Fruit fly (Drosophila melanogaster): Measurements from ENCODE around the gene CG12105.
A peak's percentile ranks its signal among the peaks of the same experiment; 100 is the strongest.

The CG12105 gene

DNA sequence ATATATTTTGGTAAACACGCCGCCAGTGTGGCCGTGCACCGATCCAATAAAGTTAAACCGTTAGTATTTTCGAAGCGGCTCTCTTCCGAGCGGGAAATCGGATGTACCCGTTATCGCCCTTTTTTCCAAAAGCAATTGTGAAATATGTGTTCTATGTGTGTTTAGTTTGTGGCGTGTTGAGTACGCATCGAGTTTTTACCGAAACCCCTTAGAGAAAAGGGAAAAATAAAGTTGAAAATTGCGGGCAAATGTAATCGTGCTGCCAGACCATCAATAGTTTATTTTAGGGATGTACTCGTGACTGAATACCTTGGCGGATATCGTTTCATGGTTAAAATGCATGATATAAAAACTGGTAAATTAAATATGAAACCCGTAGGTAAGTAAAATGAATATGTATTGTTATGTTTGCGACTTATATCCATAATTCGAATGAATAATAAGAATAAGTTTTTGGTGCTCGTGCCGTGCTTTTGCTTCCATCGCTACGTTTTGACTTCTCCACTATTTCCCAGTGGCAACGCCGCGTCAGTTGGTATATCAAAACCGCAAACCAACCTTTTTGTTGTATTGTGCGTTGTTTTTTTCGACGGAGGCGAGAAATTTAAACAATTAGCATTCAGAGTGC is 23.7 kb upstream of the CG12105 start, which contains the start of the genes Mettl2 and Bgb (continued):
- TF ChIP-seq wdn (GFP tag; IDR thresholded peaks at IDR 0.05) (peak; percentile 59; the same call in 1 of the 2 replicates), dpn (GFP tag; optimal IDR thresholded peaks at IDR 0.05) (peak; percentile 79 to 81), hb (GFP tag; IDR thresholded peaks at IDR 0.05; ENCODE audit: partially characterized antibody) (peak; percentile 59; the same call in 1 of the 3 replicates), ham (GFP tag; IDR thresholded peaks at IDR 0.05) (0 out of 2 replicates have a peak, but pooled peaks have one; percentile 31), CG9876 (GFP tag; optimal IDR thresholded peaks at IDR 0.05) (peak; percentile 62), zen (tag; optimal IDR thresholded peaks at IDR 0.05) (peak; percentile 74), run (tag; optimal IDR thresholded peaks at IDR 0.05) (peak; percentile 81), CG10462 (GFP tag; optimal IDR thresholded peaks at IDR 0.05) (peak; percentile 6), Antp (GFP tag; optimal IDR thresholded peaks at IDR 0.05) (peak; percentile 87), MESR4 (GFP tag; optimal IDR thresholded peaks at IDR 0.05) (no peak), CG14441 (GFP tag; IDR thresholded peaks at IDR 0.05) (peak; percentile 81), seq (GFP tag; IDR thresholded peaks at IDR 0.05) (peak; percentile 44; the same call in 1 of the 2 replicates), gsb (GFP tag; IDR thresholded peaks at IDR 0.05) (no peak), ranshi (GFP tag; IDR thresholded peaks at IDR 0.05) (peak; percentile 85; the same call in 1 of the 2 replicates), Myb (GFP tag; optimal IDR thresholded peaks at IDR 0.05) (peak; percentile 80), pho (GFP tag; optimal IDR thresholded peaks at IDR 0.05) (peak; percentile 84), CG18764 (GFP tag; optimal IDR thresholded peaks at IDR 0.05) (peak; percentile 72), CG4854 (GFP tag; optimal IDR thresholded peaks at IDR 0.05) (no peak), sima (GFP tag; optimal IDR thresholded peaks at IDR 0.05) (peak; percentile 40), HHEX (GFP tag; optimal IDR thresholded peaks at IDR 0.05) (peak; percentile 32), HmgZ (tag; optimal IDR thresholded peaks at IDR 0.05) (peak; percentile 67), CG11560 (tag; IDR thresholded peaks at IDR 0.05) (peak; percentile 71), her (GFP tag; optimal IDR thresholded peaks at IDR 0.05) (peak; percentile 46), CG8290 (GFP tag; optimal IDR thresholded peaks at IDR 0.05) (peak; percentile 57), CG8290 (tag; optimal IDR thresholded peaks at IDR 0.05) (no peak), CG4360 (GFP tag; IDR thresholded peaks at IDR 0.05) (peak; percentile 76), Fer2 (tag; optimal IDR thresholded peaks at IDR 0.05) (peak; percentile 74), eyg (GFP tag; optimal IDR thresholded peaks at IDR 0.05) (peak; percentile 73), CG11247 (GFP tag; IDR thresholded peaks at IDR 0.05) (peak; percentile 68), CG1024 (GFP tag; IDR thresholded peaks at IDR 0.05) (no peak), zen2 (GFP tag; IDR thresholded peaks at IDR 0.05; ENCODE audit: partially characterized antibody) (no peak), onecut (GFP tag; IDR thresholded peaks at IDR 0.05) (peak; percentile 30; the same call in 1 of the 2 replicates), CG8359 (GFP tag; optimal IDR thresholded peaks at IDR 0.05; ENCODE audit: borderline replicate concordance) (peak; percentile 24), wek (GFP tag; optimal IDR thresholded peaks at IDR 0.05) (no peak), Camta (GFP tag; optimal IDR thresholded peaks at IDR 0.05) (peak; percentile 75), chm (GFP tag; IDR thresholded peaks at IDR 0.05) (0 out of 2 replicates have a peak, but pooled peaks have one; percentile 35), pzg (GFP tag; optimal IDR thresholded peaks at IDR 0.05) (peak; percentile 67), crc (GFP tag; optimal IDR thresholded peaks at IDR 0.05) (peak; percentile 57), lov (optimal IDR thresholded peaks at IDR 0.05) (no peak), lov (GFP tag; IDR thresholded peaks at IDR 0.05) (0 out of 3 replicates have a peak, but pooled peaks have one; percentile 29), chn (GFP tag; optimal IDR thresholded peaks at IDR 0.05) (peak; percentile 78), pan (optimal IDR thresholded peaks at IDR 0.05) (no peak), pan (GFP tag; optimal IDR thresholded peaks at IDR 0.05 in 1 of 2, IDR thresholded peaks at IDR 0.05 in 1 of 2) (peak in 1 of 2 experiments; percentile 79), ara (GFP tag; IDR thresholded peaks at IDR 0.05) (peak; percentile 67), CG7372 (GFP tag; IDR thresholded peaks at IDR 0.05) (peak; percentile 83), wor (GFP tag; IDR thresholded peaks at IDR 0.05) (peak; percentile 53), fu2 (GFP tag; optimal IDR thresholded peaks at IDR 0.05) (peak; percentile 71), chif (GFP tag; optimal IDR thresholded peaks at IDR 0.05) (peak; percentile 70 to 84), phol (tag; optimal IDR thresholded peaks at IDR 0.05) (peak; percentile 87), CG7786 (GFP tag; optimal IDR thresholded peaks at IDR 0.05) (peak; percentile 83), Fer1 (GFP tag; optimal IDR thresholded peaks at IDR 0.05) (peak; percentile 58)
